Worm (Caenorhabditis elegans): ENCODE measurements around the gene R08D7.4.

ce11 chrIII:8923240-8923734 lies 48.4 kb upstream of the R08D7.4 start, which contains the start of gene glb-1:
- no peak for TF ChIP-seq Y53F4B.3 (GFP tag; IDR thresholded peaks at IDR 0.05)
- no peak for TF ChIP-seq aptf-3 (GFP tag; IDR thresholded peaks at IDR 0.05)
- TF ChIP-seq egl-44 (GFP tag; IDR thresholded peaks at IDR 0.05) = no peak
- no peak for TF ChIP-seq sdz-38 (tag; optimal IDR thresholded peaks at IDR 0.05)
- no peak for TF ChIP-seq F52B5.7 (tag; optimal IDR thresholded peaks at IDR 0.05)
- no peak for TF ChIP-seq attf-3 (GFP tag; conservative IDR thresholded peaks at IDR 0.05)
- TF ChIP-seq nhr-27 (tag; optimal IDR thresholded peaks at IDR 0.05) = no peak
- no peak for TF ChIP-seq C17E4.6 (GFP tag; IDR thresholded peaks at IDR 0.05)
- no peak for TF ChIP-seq B0035.1 (tag; optimal IDR thresholded peaks at IDR 0.05)
- no peak for TF ChIP-seq ama-1 (optimal IDR thresholded peaks at IDR 0.05)
- no peak for TF ChIP-seq ama-1 (GFP tag; optimal IDR thresholded peaks at IDR 0.05)
- TF ChIP-seq Y67H2A.10 (GFP tag; conservative IDR thresholded peaks at IDR 0.05) = no peak
- no peak for TF ChIP-seq rcor-1 (GFP tag; IDR thresholded peaks at IDR 0.05)
- TF ChIP-seq Y53G8AR.9 (GFP tag; conservative IDR thresholded peaks at IDR 0.05) = no peak
- no peak for TF ChIP-seq chd-7 (tag; optimal IDR thresholded peaks at IDR 0.05)

Data from whole organism, young adult.